Fruit fly (Drosophila melanogaster): ENCODE measurements around the gene tinc.

DNA sequence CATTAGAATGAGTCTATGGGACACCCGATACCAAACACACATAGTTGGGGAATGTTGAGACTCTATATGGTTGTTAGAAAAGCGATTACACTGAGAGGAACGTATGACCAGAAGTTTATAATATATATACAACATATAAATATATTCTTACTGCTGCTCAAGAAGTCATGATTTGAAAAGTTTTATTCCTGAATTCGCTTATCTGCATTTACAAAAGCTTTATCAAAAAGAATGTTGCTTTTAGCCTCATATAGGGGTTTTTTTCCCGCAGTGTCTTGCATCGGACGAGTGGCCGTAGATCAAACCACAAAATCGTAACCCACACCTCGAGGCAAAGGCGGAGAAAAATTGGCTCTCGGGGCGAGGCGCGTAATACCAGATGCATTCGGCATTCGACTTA, 23.6 kb upstream of the tinc start:
- TF ChIP-seq CTCF (optimal IDR thresholded peaks at IDR 0.05) (no peak), CG8478 (optimal IDR thresholded peaks at IDR 0.05) (no peak)
